Worm (Caenorhabditis elegans) whole organism, dauer: Measurements from ENCODE around the gene F57C12.2.

Source experiments
- unc-62 ChIP-seq: sonication (generic microtip); optimal IDR thresholded peaks from 2 replicates; lab custom pipeline; 2017; ENCODE audit warnings: missing biosample characterization, missing genetic modification reagents, missing genetic modification characterization

The F57C12.2 gene

ce11 chrX:553875-554274, 2.7 kb upstream of the F57C12.2 start, which contains the start of gene F57C12.6:
TSS of gene F57C12.6 (minus strand) at chrX:553975.
- no peak for TF ChIP-seq unc-62 (GFP tag; lab: Kevin White, UChicago)

ce11 chrX:553420-553819, 2.2 kb upstream of the F57C12.2 start:
- no peak for TF ChIP-seq unc-62 (GFP tag; lab: Kevin White, UChicago)

DNA sequence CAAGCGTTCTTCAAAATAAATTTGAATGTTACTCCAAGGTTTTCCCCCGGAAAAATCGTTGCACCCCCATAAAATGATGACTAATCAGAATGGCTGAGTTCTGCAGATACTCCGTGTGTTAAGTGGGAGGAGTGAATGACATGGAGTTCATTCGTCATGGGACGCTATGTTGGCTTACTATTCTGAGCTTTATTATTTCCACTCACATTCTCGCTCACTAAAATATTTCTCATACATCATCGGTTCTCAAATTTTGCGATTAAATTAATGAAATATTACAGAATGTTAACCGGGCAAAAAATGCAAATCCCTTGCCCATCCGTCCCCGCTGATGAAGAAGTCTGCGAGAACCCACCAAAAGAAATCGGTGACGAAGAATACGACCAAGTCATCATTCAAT, 8.4 kb downstream of the F57C12.2 start, which contains the start of gene F28C10.1:
Gene F28C10.1 (plus strand): TSS at position 301 of the 400 bp plus-strand sequence.
- TF ChIP-seq unc-62 (GFP tag; lab: Kevin White, UChicago) = no peak

- TF ChIP-seq unc-62 (GFP tag; lab: Kevin White, UChicago) = no peak
Observed at ce11 chrX:538083-538482, 13.1 kb downstream of the F57C12.2 start.

DNA sequence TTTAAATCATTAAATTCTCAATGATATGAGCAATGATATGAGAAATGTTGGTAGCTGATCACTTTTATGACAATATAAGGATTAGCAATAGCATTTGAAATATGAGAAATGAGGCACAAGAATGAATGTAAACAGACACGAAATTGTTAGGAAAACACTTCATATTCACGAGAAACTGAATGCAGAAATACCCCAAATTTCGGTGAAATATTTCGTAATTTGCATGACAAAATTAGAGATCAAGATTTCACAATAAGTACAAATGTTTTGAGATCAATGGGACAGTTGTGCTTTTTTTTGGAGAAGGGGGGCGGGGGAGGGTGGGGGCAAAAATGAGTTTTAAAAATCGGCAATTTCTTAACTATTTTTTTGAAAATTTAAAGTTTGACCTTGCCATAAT, 14.8 kb downstream of the F57C12.2 start:
- no peak for TF ChIP-seq unc-62 (GFP tag; lab: Kevin White, UChicago)

ce11 chrX:535728-536127, 15.5 kb downstream of the F57C12.2 start, which contains the start of gene F28C10.3:
TSS of gene F28C10.3 (minus strand) at chrX:535828.
- no peak for TF ChIP-seq unc-62 (GFP tag; lab: Kevin White, UChicago)

- no peak for TF ChIP-seq unc-62 (GFP tag; lab: Kevin White, UChicago)
Observed at ce11 chrX:530909-531308, 20.3 kb downstream of the F57C12.2 start, which contains the start of gene B0310.6. TSS of gene B0310.6 (minus strand) at chrX:531009.

DNA sequence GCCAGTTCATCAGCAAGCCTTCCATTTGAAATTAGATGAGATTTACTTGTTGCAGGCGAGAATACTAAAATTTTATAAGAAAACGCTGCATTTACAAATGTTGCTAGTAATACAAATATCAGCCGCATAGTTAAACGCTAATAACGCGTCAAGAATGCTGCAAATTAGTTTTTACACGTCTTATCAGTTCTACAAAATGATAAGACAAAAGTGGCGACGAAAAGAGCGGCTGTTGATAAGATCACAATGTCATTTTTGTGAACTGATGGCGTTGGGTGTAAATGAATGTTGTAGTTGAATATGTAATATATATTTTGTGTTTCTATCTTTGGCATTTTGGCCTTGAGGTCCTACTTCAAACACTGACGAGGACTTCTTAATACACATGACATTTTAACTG, 21.2 kb downstream of the F57C12.2 start, which contains the start of gene ugt-46:
Gene ugt-46 (minus strand): TSS at position 279 of the 400 bp plus-strand sequence.
- TF ChIP-seq unc-62 (GFP tag; lab: Kevin White, UChicago) = no peak

- TF ChIP-seq unc-62 (GFP tag; lab: Kevin White, UChicago) = no peak
Observed at ce11 chrX:529386-529785, 21.8 kb downstream of the F57C12.2 start.

DNA sequence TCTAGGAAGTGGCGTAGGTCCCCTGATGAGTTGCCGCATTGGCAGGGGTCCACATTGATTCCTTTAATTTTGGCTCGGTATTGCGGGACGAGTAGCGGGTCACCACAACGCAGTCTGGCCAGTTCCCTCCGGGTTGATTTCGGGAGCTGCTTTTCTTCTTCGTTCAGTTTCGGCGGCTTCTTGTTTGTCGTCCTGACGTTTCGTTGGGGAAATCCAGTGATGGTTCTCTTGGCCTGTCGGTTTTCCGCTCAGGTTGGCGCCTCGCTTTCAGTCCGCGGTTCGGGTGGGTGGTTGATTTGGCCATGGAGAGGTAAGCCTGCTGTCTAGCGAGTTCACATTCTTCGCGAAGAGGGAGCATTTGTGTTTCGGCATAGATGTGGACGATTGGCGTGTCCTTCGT, 22.4 kb downstream of the F57C12.2 start:
- no peak for TF ChIP-seq unc-62 (GFP tag; lab: Kevin White, UChicago)

ce11 chrX:527663-528062, 23.5 kb downstream of the F57C12.2 start:
- TF ChIP-seq unc-62 (GFP tag; lab: Kevin White, UChicago) = no peak

DNA sequence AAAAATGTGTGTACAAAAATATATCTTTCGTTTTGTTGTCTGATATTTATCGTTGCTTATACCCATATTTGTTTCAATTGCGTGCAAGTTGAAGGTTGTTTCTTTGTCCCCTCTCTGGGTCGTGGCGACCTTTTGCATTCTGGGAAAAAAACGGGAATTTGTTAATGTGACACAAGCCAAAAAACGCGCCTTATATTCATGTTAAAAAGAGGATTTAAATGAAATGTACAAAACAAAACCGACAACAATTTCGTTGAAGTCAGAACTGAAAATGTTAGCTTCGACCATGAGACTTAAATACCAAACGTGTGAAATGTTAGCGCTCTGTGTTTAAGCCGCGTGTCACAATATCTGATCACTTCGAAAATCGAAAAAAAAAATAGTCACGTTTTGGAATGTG, 26.7 kb downstream of the F57C12.2 start:
- TF ChIP-seq unc-62 (GFP tag; lab: Kevin White, UChicago) = no peak

DNA sequence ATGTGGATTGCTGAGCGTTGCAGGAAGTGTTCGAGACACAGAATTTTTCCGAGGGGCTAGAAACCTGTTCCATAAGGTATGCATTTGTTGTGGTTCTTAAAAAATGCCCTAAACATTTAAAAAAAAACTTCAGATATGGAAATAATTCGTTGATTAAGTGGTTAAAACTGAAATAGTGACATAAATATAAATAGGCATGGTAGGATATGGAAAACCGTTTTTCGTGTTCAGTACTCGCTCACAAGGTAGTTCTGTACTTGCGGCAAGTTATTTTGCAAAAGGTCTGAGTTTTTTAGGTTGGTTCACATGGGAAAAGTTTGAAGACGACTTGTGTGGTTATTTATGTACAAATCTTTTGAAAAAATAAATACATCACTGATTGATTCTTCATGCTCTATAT, 30.3 kb downstream of the F57C12.2 start, which contains the start of gene B0310.3:
Gene B0310.3 (minus strand): TSS at position 101 of the 400 bp plus-strand sequence.
- no peak for TF ChIP-seq unc-62 (GFP tag; lab: Kevin White, UChicago)

- no peak for TF ChIP-seq unc-62 (GFP tag; lab: Kevin White, UChicago)
Observed at ce11 chrX:514023-514422, 37.2 kb downstream of the F57C12.2 start.

ce11 chrX:506848-507247, 44.3 kb downstream of the F57C12.2 start, which contains the start of gene B0310.2:
TSS of gene B0310.2 (minus strand) at chrX:506948.
- no peak for TF ChIP-seq unc-62 (GFP tag; lab: Kevin White, UChicago)

- TF ChIP-seq unc-62 (GFP tag; lab: Kevin White, UChicago) = no peak
Observed at ce11 chrX:505014-505413, 46.2 kb downstream of the F57C12.2 start.

ce11 chrX:504046-504843, 46.9 kb downstream of the F57C12.2 start:
- no peak for TF ChIP-seq unc-62 (GFP tag; lab: Kevin White, UChicago)
